Worm (Caenorhabditis elegans) whole organism, L4/young adult: Measurements from ENCODE around the gene F47B7.5.

Source experiments
- W03F9.2 ChIP-seq: fragments of 150-350 bp; optimal IDR thresholded peaks from 2 replicates; lab custom pipeline; 2014; ENCODE audit warnings: missing biosample characterization, missing genetic modification characterization
- dao-5 ChIP-seq: sonication (generic microtip); optimal IDR thresholded peaks from 2 replicates; lab custom pipeline; 2016; ENCODE audit warnings: missing genotype, missing genetic modification characterization, moderate library complexity, missing compliant biosample characterization
- him-1 ChIP-seq: sonication (generic microtip); optimal IDR thresholded peaks from 2 replicates; lab custom pipeline; 2016; ENCODE audit warnings: missing genotype, missing genetic modification reagents, missing genetic modification characterization, missing compliant biosample characterization

Gene F47B7.5

DNA sequence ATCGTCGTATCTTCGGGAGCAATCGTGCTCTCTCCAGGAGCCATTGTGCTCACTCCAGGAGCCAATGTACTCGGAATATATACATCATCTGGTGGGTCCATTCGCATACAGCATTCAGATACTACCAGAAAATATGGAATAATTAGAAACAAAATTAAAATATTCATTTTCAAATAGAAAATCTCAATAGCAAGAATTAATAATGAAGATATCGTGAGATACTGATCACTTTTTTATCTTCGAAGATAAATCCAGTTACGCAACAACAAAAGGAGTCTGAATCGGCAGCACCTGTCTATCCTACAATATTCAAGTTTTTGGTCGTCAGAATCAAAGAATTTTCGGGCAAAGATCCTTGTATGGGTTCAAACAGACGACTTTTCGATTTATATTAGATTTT lies at the start of gene F47B7.5:
TSS of gene F47B7.5 (minus strand) at position 101 of the 400 bp plus-strand sequence.
- no peak for TF ChIP-seq W03F9.2 (tag; lab: Kevin White, UChicago)
- TF ChIP-seq him-1 (tag; lab: Kevin White, UChicago), result no peak
- no peak for TF ChIP-seq dao-5

DNA sequence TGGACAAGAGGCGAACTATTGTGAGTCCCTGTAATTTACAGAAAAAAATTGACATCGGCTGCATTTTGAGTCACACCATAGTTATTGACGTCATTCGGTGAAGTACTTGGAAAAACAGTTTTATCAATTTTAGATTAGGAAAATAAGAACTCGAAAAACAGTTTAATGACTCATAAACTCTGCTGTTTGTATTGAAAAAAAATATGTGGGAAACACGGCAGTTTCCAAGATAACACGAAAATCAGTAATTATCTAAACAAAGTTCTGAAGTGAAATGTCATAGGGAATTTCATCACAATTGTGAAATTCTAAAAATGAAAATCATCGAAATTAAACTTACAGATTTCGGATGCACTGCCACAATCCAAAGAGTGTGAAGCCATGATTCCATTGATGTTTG lies 46.2 kb upstream of the F47B7.5 start:
- TF ChIP-seq dao-5, result no peak
- TF ChIP-seq W03F9.2 (tag; lab: Kevin White, UChicago), result no peak
- no peak for TF ChIP-seq him-1 (tag; lab: Kevin White, UChicago)

DNA sequence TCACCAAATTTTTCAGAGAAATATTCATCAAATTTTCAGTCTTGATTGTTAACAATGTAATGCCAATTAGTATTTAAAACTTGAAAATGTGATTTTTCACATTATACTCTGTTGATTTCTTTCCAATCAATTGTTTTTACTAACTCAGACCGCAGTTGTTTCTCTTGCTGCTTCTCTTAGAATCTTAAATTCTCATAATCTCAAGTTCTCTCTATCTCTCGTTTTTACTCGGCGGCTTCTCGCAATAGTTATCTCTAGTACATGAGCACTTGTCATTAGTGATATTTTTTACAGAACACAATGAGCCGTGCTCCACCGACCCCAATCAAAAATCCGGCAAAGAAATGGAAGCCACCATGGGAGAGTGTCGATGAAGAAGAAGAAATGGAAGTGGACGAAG lies 38.5 kb upstream of the F47B7.5 start, which contains the start of gene F35A5.1:
TSS of gene F35A5.1 (plus strand) at position 301 of the 400 bp plus-strand sequence.
- TF ChIP-seq dao-5 (no peak), him-1 (tag; lab: Kevin White, UChicago) (no peak), W03F9.2 (tag; lab: Kevin White, UChicago) (no peak)

DNA sequence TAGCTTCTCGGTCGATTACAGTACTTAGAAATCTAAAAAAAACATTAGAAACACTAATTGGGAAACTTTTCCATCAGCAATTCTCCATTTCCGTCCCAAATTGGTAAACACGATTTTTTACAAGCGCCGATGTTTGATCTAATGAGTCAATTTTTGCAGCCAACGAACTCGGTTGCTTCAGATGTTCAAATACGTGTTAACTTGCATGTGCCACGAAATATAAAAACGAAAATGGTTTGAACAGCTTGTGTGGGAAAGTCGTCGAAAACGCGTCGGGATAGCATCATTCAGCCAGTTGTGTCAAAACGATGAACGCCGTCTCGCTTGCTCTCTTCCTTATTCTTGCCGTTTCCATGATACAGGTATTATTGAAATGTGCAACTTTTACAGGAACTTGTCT lies 36.2 kb upstream of the F47B7.5 start, which contains the start of gene F35A5.2:
TSS of gene F35A5.2 (plus strand) at position 301 of the 400 bp plus-strand sequence.
- TF ChIP-seq W03F9.2 (tag; lab: Kevin White, UChicago) (no peak), dao-5 (no peak), him-1 (tag; lab: Kevin White, UChicago) (no peak)

DNA sequence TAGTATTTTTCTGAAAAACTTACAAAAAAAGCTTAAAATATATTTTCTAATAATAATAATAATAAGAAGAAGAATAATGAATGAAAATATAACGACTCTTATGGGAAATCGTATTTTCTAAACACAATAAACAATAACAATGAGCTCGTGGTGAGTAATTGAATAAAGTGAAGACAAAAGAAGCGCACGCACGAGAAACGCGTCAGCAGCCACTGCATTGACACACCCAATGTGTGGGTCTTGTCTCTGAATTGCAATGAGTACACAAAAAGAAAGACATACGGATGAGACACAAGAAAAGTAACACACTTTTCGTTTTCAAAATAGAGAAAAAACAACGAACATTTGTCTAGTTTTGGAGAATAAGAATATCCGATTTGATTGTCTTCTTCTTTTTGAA lies 34.7 kb upstream of the F47B7.5 start, which contains the start of gene F35A5.8:
TSS of gene F35A5.8 (minus strand) at position 151 of the 400 bp plus-strand sequence.
- TF ChIP-seq him-1 (tag; lab: Kevin White, UChicago), result peak; percentile 20
- peak; percentile 52 for TF ChIP-seq W03F9.2 (tag; lab: Kevin White, UChicago)
- no peak for TF ChIP-seq dao-5

DNA sequence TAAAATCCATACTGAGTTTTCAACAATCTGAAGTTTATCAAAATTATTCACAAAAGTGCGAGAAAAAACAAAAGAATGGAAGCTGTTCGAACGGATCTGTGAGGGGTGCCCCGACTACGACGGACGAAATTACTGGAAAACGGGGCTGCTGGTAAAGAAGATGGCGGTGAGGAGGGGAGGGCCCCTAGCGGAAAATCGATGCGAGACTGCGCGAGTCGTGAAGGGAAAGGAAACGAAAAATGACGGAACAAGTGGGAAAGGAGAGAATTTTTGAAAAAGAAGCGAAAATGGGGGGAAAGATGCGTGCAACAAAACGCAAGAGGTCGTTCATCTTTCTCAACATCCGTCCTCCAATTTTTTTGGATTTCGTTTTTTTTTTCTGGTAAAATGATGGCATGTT lies 34.1 kb upstream of the F47B7.5 start:
- TF ChIP-seq W03F9.2 (tag; lab: Kevin White, UChicago) (no peak), dao-5 (no peak), him-1 (tag; lab: Kevin White, UChicago) (no peak)

DNA sequence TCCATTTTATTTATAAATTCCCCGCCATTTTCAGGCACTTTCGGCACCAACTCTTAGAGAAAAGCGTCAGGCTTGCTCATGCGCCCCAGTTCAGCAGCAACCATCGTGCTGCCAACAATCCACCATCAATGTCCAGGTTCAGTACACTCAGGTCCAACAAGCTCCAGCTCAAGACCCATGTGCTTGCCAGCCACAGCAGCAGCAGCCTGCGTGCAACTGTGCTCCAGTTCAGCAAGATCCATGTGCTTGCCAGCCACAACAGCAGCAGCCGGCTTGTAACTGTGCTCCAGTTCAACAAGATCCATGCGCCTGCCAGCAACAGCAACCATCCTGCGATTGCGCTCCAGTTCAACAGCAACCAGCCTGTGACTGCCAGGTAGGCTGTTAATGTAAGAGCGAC lies 29.7 kb upstream of the F47B7.5 start:
- no peak for TF ChIP-seq dao-5

DNA sequence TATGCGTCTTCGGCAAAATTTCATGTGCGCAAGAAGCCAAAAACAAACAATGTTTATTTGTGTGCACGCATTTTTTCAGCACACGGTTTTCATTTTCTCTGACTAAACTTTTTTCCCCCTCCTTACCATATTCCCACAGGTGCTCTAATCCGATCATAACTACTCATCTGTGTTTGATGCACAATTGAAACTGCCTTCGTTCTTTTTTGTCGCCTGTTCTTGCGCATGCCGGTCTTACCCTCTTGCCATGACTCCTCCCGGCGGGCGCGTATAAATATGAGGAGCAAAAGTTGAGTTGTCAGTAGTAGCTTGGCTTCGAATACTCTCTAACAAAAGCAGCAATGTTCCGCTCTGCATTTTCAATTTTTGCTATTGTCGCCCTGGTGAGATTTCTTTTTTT lies 29.3 kb upstream of the F47B7.5 start, which contains the start of gene abu-10:
TSS of gene abu-10 (plus strand) at position 301 of the 400 bp plus-strand sequence.
- TF ChIP-seq him-1 (tag; lab: Kevin White, UChicago) (no peak), W03F9.2 (tag; lab: Kevin White, UChicago) (no peak), dao-5 (no peak)

DNA sequence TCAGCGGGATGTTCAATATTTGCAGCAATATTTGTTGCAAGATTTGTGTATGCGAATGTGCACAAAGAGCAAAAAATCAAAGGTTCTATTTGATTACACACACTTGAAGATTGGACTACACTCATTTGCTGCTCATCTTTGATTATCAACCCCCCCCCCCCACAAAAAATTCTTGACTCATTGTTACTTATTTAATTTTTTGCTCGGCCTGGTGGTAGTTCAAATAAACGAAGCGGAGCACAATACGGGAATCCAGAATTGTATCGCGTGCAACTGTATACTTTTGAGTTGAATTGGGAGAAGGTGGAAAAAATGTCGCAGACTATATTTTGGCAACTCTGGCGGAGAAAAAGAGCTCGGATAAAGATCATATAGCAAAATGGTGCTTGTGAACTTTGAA lies 27.0 kb upstream of the F47B7.5 start, which contains the start of gene F35A5.5:
TSS of gene F35A5.5 (minus strand) at position 101 of the 400 bp plus-strand sequence.
- TF ChIP-seq him-1 (tag; lab: Kevin White, UChicago), result no peak
- no peak for TF ChIP-seq dao-5
- no peak for TF ChIP-seq W03F9.2 (tag; lab: Kevin White, UChicago)

DNA sequence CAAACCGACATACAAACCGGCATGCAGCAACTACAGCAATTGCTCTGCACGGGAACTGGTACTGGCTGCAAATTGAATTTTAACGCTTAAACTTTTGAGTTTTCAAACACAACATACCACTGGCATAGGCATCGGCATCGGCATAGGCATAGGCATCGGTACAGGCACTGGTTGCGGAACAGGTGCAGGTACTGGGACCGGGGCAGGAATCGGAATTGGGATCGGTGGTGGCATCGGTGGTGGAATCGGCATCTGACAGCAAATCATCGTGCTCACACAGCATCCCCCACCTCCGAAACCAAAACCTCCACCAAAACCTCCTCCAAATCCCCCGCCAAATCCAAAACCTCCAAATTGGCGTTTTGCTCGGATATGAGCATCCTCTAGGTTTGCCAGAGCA lies 25.5 kb upstream of the F47B7.5 start:
- TF ChIP-seq W03F9.2 (tag; lab: Kevin White, UChicago) (no peak), him-1 (tag; lab: Kevin White, UChicago) (no peak), dao-5 (no peak)

DNA sequence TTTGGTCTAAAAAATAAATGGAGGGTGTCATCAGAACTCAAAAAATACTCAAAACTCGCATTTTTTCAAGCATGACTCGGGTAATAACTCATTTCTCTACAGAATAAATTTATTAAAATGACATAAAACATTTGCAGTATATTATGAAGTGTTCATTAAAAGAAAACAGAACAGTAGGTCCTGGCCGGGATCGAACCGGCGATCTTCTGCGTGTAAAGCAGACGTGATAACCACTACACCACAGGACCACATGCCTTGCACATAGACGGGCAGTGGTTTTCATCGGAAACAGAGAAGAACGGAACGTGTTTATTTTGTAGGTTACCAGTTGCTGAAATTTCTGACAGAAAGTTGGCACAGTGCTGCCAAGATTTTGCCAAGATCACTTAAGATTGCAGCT lies 24.8 kb upstream of the F47B7.5 start:
- TF ChIP-seq W03F9.2 (tag; lab: Kevin White, UChicago) (no peak), him-1 (tag; lab: Kevin White, UChicago) (peak; percentile 21), dao-5 (peak; percentile 32)

DNA sequence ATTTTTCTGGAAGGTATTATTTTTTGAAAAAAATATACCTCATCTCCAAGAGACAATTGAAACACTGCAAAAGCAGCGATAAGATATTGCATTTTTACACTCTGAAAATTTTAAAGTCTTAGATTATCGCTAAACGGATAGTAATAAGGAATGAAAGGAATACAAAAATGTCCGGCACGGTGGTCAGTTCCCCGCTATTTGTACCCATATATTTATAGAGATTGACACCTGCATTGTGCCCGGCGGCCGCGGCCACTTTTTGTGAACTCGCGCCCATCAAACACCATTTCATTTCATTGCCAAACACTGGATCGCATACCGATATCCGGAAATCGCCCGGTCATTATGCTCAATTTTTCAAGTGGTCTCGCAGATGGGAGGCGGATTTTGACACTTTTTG lies 24.1 kb upstream of the F47B7.5 start, which contains the start of gene idpp-5:
TSS of gene idpp-5 (minus strand) at position 101 of the 400 bp plus-strand sequence.
- TF ChIP-seq W03F9.2 (tag; lab: Kevin White, UChicago), result no peak
- no peak for TF ChIP-seq dao-5
- no peak for TF ChIP-seq him-1 (tag; lab: Kevin White, UChicago)

DNA sequence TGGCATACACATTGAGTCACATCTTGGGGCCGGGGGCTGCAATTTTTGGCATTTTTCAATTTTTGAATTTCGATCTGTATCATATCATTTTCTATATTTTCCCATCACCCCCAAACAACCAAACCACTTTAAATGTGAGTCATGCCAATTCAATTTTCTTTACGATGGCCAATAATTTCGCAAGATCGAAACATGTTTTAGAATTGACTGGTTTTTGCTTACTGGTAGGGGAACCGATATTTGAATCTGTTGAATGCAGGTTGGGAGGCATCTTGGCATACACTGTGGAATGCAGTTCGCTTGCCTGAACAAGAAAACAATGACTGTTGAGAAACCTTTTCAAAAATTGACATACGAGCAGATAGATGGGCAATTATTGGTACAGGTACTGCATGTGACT lies 22.5 kb upstream of the F47B7.5 start:
- TF ChIP-seq dao-5 (no peak), him-1 (tag; lab: Kevin White, UChicago) (no peak), W03F9.2 (tag; lab: Kevin White, UChicago) (no peak)

DNA sequence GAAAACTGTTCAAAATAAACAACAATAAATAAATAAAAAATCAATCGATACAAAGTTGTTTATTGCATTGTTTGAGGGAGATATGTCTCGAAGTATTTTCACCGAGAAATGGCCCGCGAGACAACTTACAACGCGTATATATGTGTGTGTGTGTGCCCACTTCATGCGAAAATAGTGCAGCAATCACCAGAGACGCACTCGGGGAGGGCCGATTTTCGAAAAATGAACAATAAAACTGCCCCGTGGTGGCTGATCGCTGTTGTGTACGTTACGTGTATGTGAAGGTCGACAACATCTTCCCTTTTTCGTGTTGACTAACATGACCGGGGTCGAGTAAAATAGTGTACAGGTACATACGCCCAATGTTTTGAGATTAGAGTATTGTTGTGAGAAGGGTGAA lies 19.9 kb upstream of the F47B7.5 start:
- no peak for TF ChIP-seq W03F9.2 (tag; lab: Kevin White, UChicago)
- TF ChIP-seq dao-5, result no peak
- TF ChIP-seq him-1 (tag; lab: Kevin White, UChicago), result no peak

DNA sequence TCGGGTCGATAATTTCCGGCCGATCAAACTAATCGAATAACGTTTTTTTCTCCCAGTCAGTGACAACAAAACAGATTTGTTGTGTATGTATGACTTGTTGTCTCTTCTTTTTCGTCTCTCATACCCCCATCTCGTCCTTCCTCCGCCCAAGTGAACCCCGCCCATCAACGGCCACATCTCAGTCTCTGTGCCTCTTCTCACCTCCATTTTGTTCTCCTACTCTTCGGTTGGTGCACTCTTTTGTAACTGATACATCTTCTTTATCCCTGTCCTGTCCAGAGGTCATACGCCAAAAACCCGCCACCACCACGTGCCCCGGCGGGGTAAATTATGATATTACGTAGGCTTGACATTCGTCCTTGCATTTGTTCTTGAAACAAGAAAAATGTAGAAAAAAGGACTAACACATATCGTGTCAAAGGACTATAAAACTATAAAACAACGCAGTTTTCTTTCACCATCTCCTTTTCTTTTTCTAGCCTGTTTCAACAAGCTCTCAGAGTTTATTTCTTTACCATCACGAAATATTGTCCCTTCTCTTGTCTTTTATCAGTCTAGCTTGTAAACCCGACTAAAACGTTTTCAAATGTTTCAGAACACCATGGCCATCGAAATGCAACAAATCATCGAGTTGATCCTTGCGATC lies 18.9 kb upstream of the F47B7.5 start, which contains the start of gene pmpl-1:
TSS of gene pmpl-1 (plus strand) at position 596 of the 646 bp plus-strand sequence.
- TF ChIP-seq dao-5 (no peak), him-1 (tag; lab: Kevin White, UChicago) (no peak), W03F9.2 (tag; lab: Kevin White, UChicago) (no peak)
